Worm (Caenorhabditis elegans) whole organism, early embryonic: ENCODE data around the gene bath-44.

Experiments
- B0310.2 ChIP-seq: sonication (generic microtip); optimal IDR thresholded peaks from 2 replicates; lab custom pipeline; 2016; ENCODE audit warnings: mild to moderate bottlenecking, missing genetic modification characterization, missing compliant biosample characterization
- F13C5.2 ChIP-seq: sonication (generic microtip); optimal IDR thresholded peaks from 2 replicates; lab custom pipeline; 2017; ENCODE audit warnings: mild to moderate bottlenecking, missing genetic modification characterization, inconsistent platforms, missing compliant biosample characterization
- aly-1 ChIP-seq: sonication (generic microtip); optimal IDR thresholded peaks from 2 replicates; lab custom pipeline; 2016; ENCODE audit warnings: missing genetic modification characterization, missing compliant biosample characterization
- ama-1 ChIP-seq: fragments of 150-350 bp; optimal IDR thresholded peaks from 2 replicates; lab custom pipeline; 2014
- ceh-36 ChIP-seq: sonication (generic microtip); optimal IDR thresholded peaks from 2 replicates; lab custom pipeline; 2016; ENCODE audit warnings: missing genetic modification characterization, inconsistent platforms, missing compliant biosample characterization
- ets-7 ChIP-seq: sonication (generic microtip); optimal IDR thresholded peaks from 2 replicates; lab custom pipeline; 2016; ENCODE audit warnings: missing genotype, missing genetic modification characterization, missing compliant biosample characterization
- flt-1 ChIP-seq: fragments of 200-800 bp; sonication (Bioruptor generic); IDR thresholded peaks from 2 replicates; pipeline ENCODE4 v1.3.6; 2022; ENCODE audit warnings: missing genetic modification characterization, missing compliant biosample characterization
- hmbx-1 ChIP-seq: sonication (generic microtip); optimal IDR thresholded peaks from 2 replicates; lab custom pipeline; 2016; ENCODE audit warnings: mild to moderate bottlenecking, missing genetic modification characterization, missing compliant biosample characterization
- hmg-4 ChIP-seq: fragments of 200-800 bp; sonication (Bioruptor generic); optimal IDR thresholded peaks from 2 replicates; lab custom pipeline; 2018; ENCODE audit warnings: mild to moderate bottlenecking, missing genetic modification characterization, missing compliant biosample characterization
- pes-1 ChIP-seq: fragments of 200-800 bp; sonication (Bioruptor generic); IDR thresholded peaks from 2 replicates; pipeline ENCODE4 v1.3.6; 2022; ENCODE audit warnings: missing genetic modification reagents, missing genetic modification characterization, missing compliant biosample characterization
- sea-1 ChIP-seq: fragments of 200-800 bp; sonication (Bioruptor generic); conservative IDR thresholded peaks from 2 replicates; pipeline ENCODE4 v1.3.6; 2022; ENCODE audit warnings: missing genetic modification characterization, missing compliant biosample characterization
- tbx-11 ChIP-seq: fragments of 200-800 bp; sonication (Bioruptor generic); IDR thresholded peaks from 2 replicates; pipeline ENCODE4 v1.3.6; 2022; ENCODE audit warnings: missing genetic modification characterization, missing compliant biosample characterization
- tra-4 ChIP-seq: sonication (generic microtip); optimal IDR thresholded peaks from 2 replicates; lab custom pipeline; 2017; ENCODE audit warnings: missing genetic modification characterization, missing compliant biosample characterization

- no peak for TF ChIP-seq hmbx-1 (tag; lab: Kevin White, UChicago)
- TF ChIP-seq hmg-4 (GFP tag; lab: Kevin White, UChicago): no peak
- no peak for TF ChIP-seq flt-1
- no peak for TF ChIP-seq ama-1 (lab: Kevin White, UChicago)
- no peak for TF ChIP-seq aly-1 (tag; lab: Kevin White, UChicago)
- TF ChIP-seq pes-1: no peak
- no peak for TF ChIP-seq tra-4 (tag; lab: Kevin White, UChicago)
- no peak for TF ChIP-seq sea-1 (GFP tag; lab: Robert Waterston, UW)
- no peak for TF ChIP-seq F13C5.2 (tag; lab: Kevin White, UChicago)
- TF ChIP-seq B0310.2 (tag; lab: Kevin White, UChicago): no peak
- TF ChIP-seq tbx-11: no peak
- TF ChIP-seq ets-7: no peak
- TF ChIP-seq ceh-36 (tag; lab: Kevin White, UChicago): no peak
These were observed 37.6 kb downstream of the bath-44 start, which contains the start of gene srd-54 for ce11 chrII:7432327-7432726.
